Worm (Caenorhabditis elegans): Measurements from ENCODE around the gene ubc-7.

ubc-7 gene

ce11 chrIII:9678819-9679218 is 47.9 kb upstream of the ubc-7 start, which contains the start of gene ugt-60:
ugt-60 (minus strand) TSS chrIII:9679051.
- TF ChIP-seq mbf-1 (tag; optimal IDR thresholded peaks at IDR 0.05) (no peak), dmd-4 (tag; optimal IDR thresholded peaks at IDR 0.05) (no peak), mdl-1 (tag; optimal IDR thresholded peaks at IDR 0.05) (no peak), lin-13 (GFP tag; optimal IDR thresholded peaks at IDR 0.05) (no peak), sma-9 (GFP tag; optimal IDR thresholded peaks at IDR 0.05) (no peak), sma-9 (tag; optimal IDR thresholded peaks at IDR 0.05) (no peak), unc-62 (GFP tag; optimal IDR thresholded peaks at IDR 0.05) (no peak), fos-1 (tag; optimal IDR thresholded peaks at IDR 0.05) (no peak), ztf-11 (tag; optimal IDR thresholded peaks at IDR 0.05) (no peak), alr-1 (tag; optimal IDR thresholded peaks at IDR 0.05) (no peak), lin-11 (tag; optimal IDR thresholded peaks at IDR 0.05) (no peak), unc-55 (GFP tag; optimal IDR thresholded peaks at IDR 0.05) (no peak), nhr-237 (tag; optimal IDR thresholded peaks at IDR 0.05) (no peak), F13H6.1 (tag; optimal IDR thresholded peaks at IDR 0.05) (no peak), nhr-77 (tag; optimal IDR thresholded peaks at IDR 0.05) (no peak), ztf-4 (tag; optimal IDR thresholded peaks at IDR 0.05) (no peak), crh-2 (tag; optimal IDR thresholded peaks at IDR 0.05) (no peak), nhr-21 (tag; optimal IDR thresholded peaks at IDR 0.05) (no peak)

ce11 chrIII:9669546-9669945 is 38.6 kb upstream of the ubc-7 start:
- no peak for TF ChIP-seq R02D3.7 (tag; optimal IDR thresholded peaks at IDR 0.05)

ce11 chrIII:9667591-9668265 is 36.8 kb upstream of the ubc-7 start, which contains the start of gene C07A9.9:
C07A9.9 (minus strand) TSS chrIII:9667641.
- no peak for TF ChIP-seq ztf-11 (tag; optimal IDR thresholded peaks at IDR 0.05)
- no peak for TF ChIP-seq aly-2 (tag; optimal IDR thresholded peaks at IDR 0.05)
- TF ChIP-seq mab-5 (tag; optimal IDR thresholded peaks at IDR 0.05) = peak; percentile 36
- no peak for TF ChIP-seq dmd-4 (tag; optimal IDR thresholded peaks at IDR 0.05)
- TF ChIP-seq nhr-77 (tag; optimal IDR thresholded peaks at IDR 0.05) = no peak
- TF ChIP-seq ceh-82 (tag; optimal IDR thresholded peaks at IDR 0.05) = no peak
- peak; percentile 79 for TF ChIP-seq egl-27 (tag; optimal IDR thresholded peaks at IDR 0.05)
- peak; percentile 54 for TF ChIP-seq unc-55 (GFP tag; optimal IDR thresholded peaks at IDR 0.05)
- TF ChIP-seq lin-39 (tag; optimal IDR thresholded peaks at IDR 0.05) = no peak
- peak; percentile 26 to 54 for TF ChIP-seq lsy-2 (tag; optimal IDR thresholded peaks at IDR 0.05)
- TF ChIP-seq ztf-4 (tag; optimal IDR thresholded peaks at IDR 0.05) = no peak
- TF ChIP-seq nhr-23 (tag; optimal IDR thresholded peaks at IDR 0.05) = no peak
- TF ChIP-seq sma-3 (GFP tag; optimal IDR thresholded peaks at IDR 0.05) = peak; percentile 51
- peak; percentile 13 for TF ChIP-seq sem-4 (tag; optimal IDR thresholded peaks at IDR 0.05)
- TF ChIP-seq lin-11 (tag; optimal IDR thresholded peaks at IDR 0.05) = peak; percentile 43
- TF ChIP-seq unc-39 (tag; optimal IDR thresholded peaks at IDR 0.05) = no peak
- no peak for TF ChIP-seq R02D3.7 (tag; optimal IDR thresholded peaks at IDR 0.05)
- peak; percentile 69 for TF ChIP-seq C34F6.9 (tag; optimal IDR thresholded peaks at IDR 0.05)
- no peak for TF ChIP-seq unc-62 (GFP tag; optimal IDR thresholded peaks at IDR 0.05)
- no peak for TF ChIP-seq alr-1 (tag; optimal IDR thresholded peaks at IDR 0.05)
- TF ChIP-seq nhr-6 (tag; optimal IDR thresholded peaks at IDR 0.05) = no peak
- peak; percentile 75 for TF ChIP-seq sma-9 (GFP tag; optimal IDR thresholded peaks at IDR 0.05)
- TF ChIP-seq sma-9 (tag; optimal IDR thresholded peaks at IDR 0.05) = no peak
- TF ChIP-seq zag-1 (tag; optimal IDR thresholded peaks at IDR 0.05) = peak; percentile 88
- peak; percentile 52 for TF ChIP-seq snpc-4 (tag; optimal IDR thresholded peaks at IDR 0.05)
- TF ChIP-seq fos-1 (tag; optimal IDR thresholded peaks at IDR 0.05) = peak; percentile 60
- peak; percentile 29 for TF ChIP-seq lin-13 (GFP tag; optimal IDR thresholded peaks at IDR 0.05)
- peak; percentile 73 for TF ChIP-seq nhr-21 (tag; optimal IDR thresholded peaks at IDR 0.05)
- TF ChIP-seq gmeb-1 (tag; optimal IDR thresholded peaks at IDR 0.05) = peak; percentile 41
- TF ChIP-seq mdl-1 (tag; optimal IDR thresholded peaks at IDR 0.05) = peak; percentile 33 to 55
- no peak for TF ChIP-seq peb-1 (tag; optimal IDR thresholded peaks at IDR 0.05)
- TF ChIP-seq ceh-16 (tag; optimal IDR thresholded peaks at IDR 0.05) = peak; percentile 54
- no peak for TF ChIP-seq ama-1 (optimal IDR thresholded peaks at IDR 0.05)
- no peak for TF ChIP-seq nhr-10 (tag; optimal IDR thresholded peaks at IDR 0.05)
- no peak for TF ChIP-seq elt-3 (tag; optimal IDR thresholded peaks at IDR 0.05)
- no peak for TF ChIP-seq nhr-11 (tag; optimal IDR thresholded peaks at IDR 0.05)
- peak; percentile 10 for TF ChIP-seq nhr-237 (tag; optimal IDR thresholded peaks at IDR 0.05)
- peak; percentile 41 for TF ChIP-seq Y55F3AM.14 (GFP tag; optimal IDR thresholded peaks at IDR 0.05)
- TF ChIP-seq nhr-12 (tag; optimal IDR thresholded peaks at IDR 0.05) = no peak
- no peak for TF ChIP-seq mbf-1 (tag; optimal IDR thresholded peaks at IDR 0.05)
- peak; percentile 9 for TF ChIP-seq ZK546.5 (tag; optimal IDR thresholded peaks at IDR 0.05)
- TF ChIP-seq crh-2 (tag; optimal IDR thresholded peaks at IDR 0.05) = peak; percentile 51
- TF ChIP-seq nhr-25 (tag; optimal IDR thresholded peaks at IDR 0.05) = peak; percentile 61
- peak; percentile 80 for TF ChIP-seq nhr-129 (tag; optimal IDR thresholded peaks at IDR 0.05)
- peak; percentile 18 for TF ChIP-seq skn-1 (tag; optimal IDR thresholded peaks at IDR 0.05)
- no peak for TF ChIP-seq elt-1 (tag; optimal IDR thresholded peaks at IDR 0.05)
- TF ChIP-seq blmp-1 (tag; optimal IDR thresholded peaks at IDR 0.05; ENCODE audit: insufficient read depth) = peak; percentile 68

Data from whole organism, L2 larva.